Worm (Caenorhabditis elegans) whole organism, L4 larva: ENCODE measurements around the gene smgl-2.

ENCODE experiments used
- ama-1 ChIP-seq: fragments of 150-350 bp; optimal IDR thresholded peaks from 2 replicates; lab custom pipeline; 2014; ENCODE audit warnings: inconsistent platforms, mixed read lengths
- daf-8 ChIP-seq: fragments of 200-800 bp; sonication (Bioruptor generic); IDR thresholded peaks from 2 replicates; pipeline ENCODE4 v1.3.6; 2022; ENCODE audit warnings: missing genetic modification characterization, missing compliant biosample characterization
- fkh-10 ChIP-seq: fragments of 150-350 bp; optimal IDR thresholded peaks from 2 replicates; lab custom pipeline; 2014; ENCODE audit warnings: missing biosample characterization, missing genetic modification reagents, missing genetic modification characterization
- lin-13 ChIP-seq: fragments of 150-350 bp; optimal IDR thresholded peaks from 2 replicates; lab custom pipeline; 2014; ENCODE audit warnings: missing biosample characterization, missing genetic modification reagents, missing genetic modification characterization
- lsy-2 ChIP-seq, 2 experiments: fragments of 150-350 bp in 1 of 2; sonication (generic microtip) in 1 of 2; optimal IDR thresholded peaks; 2 replicates each; lab custom pipeline; 2014 to 2017; ENCODE audit warnings: missing biosample characterization in 2 of 2, missing genetic modification characterization in 2 of 2
- mxl-2 ChIP-seq: fragments of 200-800 bp; sonication (Bioruptor generic); conservative IDR thresholded peaks from 2 replicates; pipeline ENCODE4 v1.3.6; 2022; ENCODE audit warnings: missing genetic modification reagents, missing genetic modification characterization, missing compliant biosample characterization
- nhr-42 ChIP-seq: fragments of 200-800 bp; sonication (Bioruptor generic); IDR thresholded peaks from 2 replicates; pipeline ENCODE4 v1.3.6; 2022; ENCODE audit warnings: missing genetic modification characterization, missing compliant biosample characterization
- zag-1 ChIP-seq: fragments of 150-350 bp; optimal IDR thresholded peaks from 2 replicates; lab custom pipeline; 2014; ENCODE audit warnings: missing biosample characterization, missing genetic modification characterization

DNA sequence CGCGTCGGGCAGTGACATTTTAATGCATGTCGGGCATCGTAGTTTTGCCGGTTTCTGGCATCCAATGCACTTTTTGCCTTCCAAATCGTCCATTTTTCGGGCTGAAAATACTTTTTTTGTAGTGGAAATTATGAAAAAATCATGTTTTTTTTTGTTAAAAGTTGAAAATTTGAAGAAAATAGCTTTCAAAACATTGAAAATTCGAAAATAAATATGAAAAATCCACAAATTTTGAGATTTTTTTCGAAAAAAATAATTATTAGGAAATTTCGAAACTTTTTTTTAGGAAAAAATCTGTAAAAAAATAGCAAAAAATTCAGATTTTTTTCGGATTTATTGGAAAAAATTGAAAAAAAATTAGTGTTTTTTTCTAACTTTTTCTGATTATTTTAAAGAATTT, 39.2 kb upstream of the smgl-2 start, which contains the start of gene map-1:
- no peak for TF ChIP-seq fkh-10 (GFP tag; lab: Kevin White, UChicago)
- TF ChIP-seq zag-1 (tag; lab: Kevin White, UChicago), result no peak
- no peak for TF ChIP-seq ama-1 (lab: Kevin White, UChicago)
- TF ChIP-seq daf-8 (GFP tag; lab: Robert Waterston, UW), result no peak
- TF ChIP-seq lin-13 (GFP tag; lab: Kevin White, UChicago), result no peak
- TF ChIP-seq mxl-2 (GFP tag; lab: Robert Waterston, UW), result no peak
- TF ChIP-seq lsy-2 (tag; optimal IDR thresholded peaks at IDR 0.05; lab: Kevin White, UChicago), result no peak
- TF ChIP-seq nhr-42 (GFP tag; lab: Robert Waterston, UW), result no peak
